Worm (Caenorhabditis elegans): Measurements from ENCODE around the gene nhr-50.

The nhr-50 gene

DNA sequence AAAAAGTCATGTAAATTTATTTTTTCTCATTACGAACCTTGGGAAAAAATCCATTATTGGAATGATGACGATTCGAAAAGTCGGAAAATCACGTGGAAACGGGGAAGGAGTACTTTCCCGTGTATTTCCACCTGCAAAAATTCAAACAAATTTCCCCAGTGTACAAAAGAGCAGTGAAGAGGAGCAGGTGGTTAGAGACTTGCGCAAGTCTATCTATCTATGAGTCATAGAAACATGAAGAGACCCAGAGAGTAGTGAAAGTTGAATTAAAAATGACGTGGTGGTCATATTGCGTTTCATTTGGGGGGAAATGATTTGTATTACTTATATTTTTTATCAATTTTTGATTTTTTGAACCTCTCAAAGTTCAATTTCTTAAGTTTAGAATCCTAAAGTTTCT is at the start of gene nhr-50:
TSS of gene nhr-50 (minus strand) at position 199 of the 400 bp plus-strand sequence.
- TF ChIP-seq F39B2.1 (GFP tag; IDR thresholded peaks at IDR 0.05) (no peak), B0019.2 (GFP tag; conservative IDR thresholded peaks at IDR 0.05) (no peak), ztf-25 (GFP tag; IDR thresholded peaks at IDR 0.05) (no peak), nfyb-1 (GFP tag; IDR thresholded peaks at IDR 0.05) (peak; percentile 34; the same call in 1 of the 2 replicates), madf-10 (tag; optimal IDR thresholded peaks at IDR 0.05) (no peak), nhr-80 (tag; optimal IDR thresholded peaks at IDR 0.05) (peak; percentile 78), hmg-1.2 (GFP tag; IDR thresholded peaks at IDR 0.05) (peak; percentile 58; the same call in 1 of the 2 replicates), aptf-3 (GFP tag; IDR thresholded peaks at IDR 0.05) (no peak), dox-1 (GFP tag; IDR thresholded peaks at IDR 0.05) (peak; percentile 50; the same call in 1 of the 2 replicates), hlh-26 (GFP tag; conservative IDR thresholded peaks at IDR 0.05) (no peak), let-526 (GFP tag; IDR thresholded peaks at IDR 0.05) (no peak), atf-7 (tag; optimal IDR thresholded peaks at IDR 0.05) (peak; percentile 77), madf-8 (GFP tag; conservative IDR thresholded peaks at IDR 0.05) (no peak), snpc-1.1 (tag; optimal IDR thresholded peaks at IDR 0.05; ENCODE audit: insufficient read depth) (no peak), attf-5 (GFP tag; optimal IDR thresholded peaks at IDR 0.05) (peak; percentile 20), Y53F4B.3 (GFP tag; IDR thresholded peaks at IDR 0.05) (no peak)

DNA sequence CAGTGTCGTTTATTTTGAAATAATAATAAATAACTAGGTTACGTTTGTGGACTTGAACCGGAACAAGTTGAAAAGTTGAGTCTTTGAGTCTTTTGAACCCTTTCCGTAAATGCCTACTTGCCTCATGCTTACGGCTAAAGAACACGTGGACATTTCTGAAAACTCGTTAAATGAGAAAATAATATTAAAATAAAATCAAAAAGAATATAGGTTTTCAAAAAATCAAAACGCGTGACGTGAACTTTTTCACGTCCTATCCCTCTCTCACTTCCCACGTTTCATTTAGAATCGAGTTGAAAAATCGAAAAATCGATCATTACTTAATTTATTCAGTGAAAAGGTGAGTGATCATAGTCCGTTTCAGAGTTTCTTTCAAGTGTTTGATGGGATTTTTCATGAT is 48.7 kb upstream of the nhr-50 start, which contains the start of gene best-12:
TSS of gene best-12 (plus strand) at position 301 of the 400 bp plus-strand sequence.
- TF ChIP-seq ccch-3 (GFP tag; optimal IDR thresholded peaks at IDR 0.05) (no peak), dox-1 (GFP tag; IDR thresholded peaks at IDR 0.05) (no peak), F10E7.11 (tag; optimal IDR thresholded peaks at IDR 0.05) (no peak)

DNA sequence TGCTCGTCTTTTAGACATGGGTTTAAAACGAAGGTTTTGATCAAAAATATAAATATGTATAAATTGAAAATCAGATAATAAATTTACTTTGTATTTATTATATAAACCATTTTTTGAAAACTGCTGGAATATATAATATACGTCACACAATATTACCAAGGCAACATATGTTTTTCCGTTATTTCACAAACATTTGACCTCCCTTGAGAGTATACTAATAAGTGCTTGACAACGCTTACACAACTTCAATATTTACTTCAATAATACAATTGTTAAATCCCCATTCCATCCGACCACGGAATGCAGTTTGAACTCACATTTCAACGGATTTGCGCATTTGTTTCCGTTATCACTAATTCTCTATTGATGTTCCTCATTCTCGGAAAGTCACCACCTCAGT is 47.1 kb upstream of the nhr-50 start, which contains the start of gene str-198:
TSS of gene str-198 (plus strand) at position 301 of the 400 bp plus-strand sequence.
- no peak for TF ChIP-seq attf-3 (GFP tag; conservative IDR thresholded peaks at IDR 0.05)
- TF ChIP-seq bed-1 (GFP tag; IDR thresholded peaks at IDR 0.05): no peak
- TF ChIP-seq akir-1 (GFP tag; optimal IDR thresholded peaks at IDR 0.05): no peak
- no peak for TF ChIP-seq ceh-58 (GFP tag; IDR thresholded peaks at IDR 0.05)
- no peak for TF ChIP-seq him-1 (tag; optimal IDR thresholded peaks at IDR 0.05)
- TF ChIP-seq tlf-1 (GFP tag; optimal IDR thresholded peaks at IDR 0.05): no peak
- no peak for TF ChIP-seq Y53G8AR.9 (GFP tag; conservative IDR thresholded peaks at IDR 0.05)
- TF ChIP-seq fkh-3 (tag; optimal IDR thresholded peaks at IDR 0.05): no peak
- no peak for TF ChIP-seq somi-1 (GFP tag; optimal IDR thresholded peaks at IDR 0.05)
- no peak for TF ChIP-seq mcd-1 (GFP tag; IDR thresholded peaks at IDR 0.05)
- no peak for TF ChIP-seq repo-1 (tag; optimal IDR thresholded peaks at IDR 0.05)

DNA sequence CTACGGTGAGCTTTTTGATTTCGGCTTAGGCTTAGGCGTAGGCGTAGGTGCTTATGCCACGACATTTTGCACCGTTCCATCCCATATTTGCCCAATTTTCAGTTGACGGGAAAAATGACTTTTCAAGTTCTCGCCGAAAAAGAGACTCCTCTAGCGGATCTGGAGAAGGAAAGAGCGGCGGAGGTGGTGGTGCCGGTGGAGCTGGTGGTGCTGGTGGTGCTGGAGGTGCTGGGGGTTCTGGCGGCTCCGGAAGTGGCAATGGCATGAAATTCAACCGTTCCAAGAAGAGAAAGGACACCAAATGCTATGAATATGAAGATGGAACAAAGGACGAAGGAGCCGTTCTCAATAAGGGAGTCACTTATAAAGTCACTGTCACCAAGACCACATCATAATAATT is 46.6 kb upstream of the nhr-50 start:
- TF ChIP-seq nfya-1 (tag; optimal IDR thresholded peaks at IDR 0.05; ENCODE audit: borderline replicate concordance, insufficient read depth) (no peak), egrh-3 (GFP tag; IDR thresholded peaks at IDR 0.05) (peak; percentile 77; the same call in 1 of the 2 replicates)

DNA sequence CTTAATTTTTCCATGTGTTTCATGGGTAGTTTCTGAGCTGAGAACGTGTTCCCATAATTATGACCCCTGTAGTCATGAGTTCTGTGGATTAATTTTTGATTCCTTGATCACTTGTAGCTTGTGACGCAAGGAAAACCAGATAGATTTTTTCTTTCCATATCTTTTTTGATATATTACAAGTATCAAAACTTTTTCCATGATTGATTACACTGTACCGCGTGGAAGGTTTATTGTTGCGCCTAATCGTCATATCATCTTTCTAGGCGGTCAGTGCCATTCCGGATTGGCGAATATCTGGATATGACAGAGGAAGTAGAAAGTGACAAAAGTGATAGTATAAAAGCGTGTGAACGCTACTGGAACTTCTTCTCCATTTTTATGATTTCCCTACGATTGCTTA is 46.1 kb upstream of the nhr-50 start, which contains the start of gene ZK285.2:
TSS of gene ZK285.2 (plus strand) at position 301 of the 400 bp plus-strand sequence.
- TF ChIP-seq rcor-1 (GFP tag; IDR thresholded peaks at IDR 0.05): no peak
- no peak for TF ChIP-seq lir-1 (GFP tag; conservative IDR thresholded peaks at IDR 0.05)
- TF ChIP-seq ceh-27 (GFP tag; optimal IDR thresholded peaks at IDR 0.05): no peak
- no peak for TF ChIP-seq ets-4 (GFP tag; optimal IDR thresholded peaks at IDR 0.05)
- no peak for TF ChIP-seq lin-26 (GFP tag; IDR thresholded peaks at IDR 0.05)
- no peak for TF ChIP-seq mxl-1 (tag; optimal IDR thresholded peaks at IDR 0.05)
- no peak for TF ChIP-seq pha-4 (tag; optimal IDR thresholded peaks at IDR 0.05)
- no peak for TF ChIP-seq let-607 (tag; optimal IDR thresholded peaks at IDR 0.05)
